Worm (Caenorhabditis elegans): ENCODE results near the gene col-9.

col-9 gene

DNA sequence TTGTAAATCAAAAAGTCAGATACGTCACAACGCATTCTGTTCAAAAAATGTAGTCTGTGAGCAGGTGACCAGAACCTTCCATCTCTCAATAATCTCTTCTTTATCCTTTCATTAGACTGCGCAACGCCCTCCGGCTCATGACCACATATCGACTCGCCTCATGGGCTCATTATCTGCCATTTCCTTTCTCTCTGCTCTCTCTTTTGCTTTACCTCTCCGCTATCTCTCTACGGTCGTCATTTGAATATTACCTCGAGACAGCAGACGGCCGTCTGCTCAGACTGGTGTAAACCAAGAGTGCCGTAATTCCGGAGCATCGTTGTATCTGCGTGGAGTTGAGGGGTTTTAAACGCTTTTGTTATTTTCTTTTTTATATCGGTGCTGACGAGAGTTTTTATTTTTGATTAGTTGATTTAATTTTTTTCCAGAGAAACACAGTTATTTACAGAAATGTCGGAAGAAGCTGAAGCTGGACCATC, 8.2 kb downstream of the col-9 start, which contains the start of gene bra-1 (continued):
- TF ChIP-seq nhr-71 (tag; optimal IDR thresholded peaks at IDR 0.05) (peak; percentile 83), ztf-4 (tag; optimal IDR thresholded peaks at IDR 0.05) (peak; percentile 29), mdl-1 (tag; optimal IDR thresholded peaks at IDR 0.05) (no peak), nhr-237 (tag; optimal IDR thresholded peaks at IDR 0.05) (no peak), skn-1 (tag; optimal IDR thresholded peaks at IDR 0.05) (peak; percentile 27), tlp-1 (tag; optimal IDR thresholded peaks at IDR 0.05) (no peak), ceh-63 (GFP tag; optimal IDR thresholded peaks at IDR 0.05) (no peak)

ce11 chrX:13600136-13600535, 10.3 kb downstream of the col-9 start, which contains the start of gene F54B11.7:
Gene F54B11.7, plus strand, starts transcription at chrX:13600436.
- TF ChIP-seq ceh-8 (GFP tag; optimal IDR thresholded peaks at IDR 0.05): no peak

DNA sequence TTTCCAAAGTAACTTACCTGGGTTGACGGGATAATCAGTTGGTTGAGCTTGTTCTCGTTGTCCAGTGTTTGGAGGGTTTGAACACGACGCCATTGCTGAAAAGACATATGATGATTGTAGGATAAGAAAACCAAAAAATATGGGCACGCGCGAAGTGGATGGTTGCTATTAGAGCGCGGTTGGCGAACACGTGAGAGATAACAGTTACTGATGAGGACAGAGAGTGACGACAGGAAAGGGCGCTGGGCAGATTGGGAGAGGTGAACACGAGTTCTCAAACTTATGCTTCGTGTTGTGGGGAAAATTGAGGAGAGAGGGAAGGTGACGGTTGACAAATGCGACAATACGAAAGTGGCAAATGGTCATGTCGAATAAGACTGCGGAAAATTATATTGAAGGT, 14.0 kb downstream of the col-9 start, which contains the start of gene F54B11.8:
TSS of gene F54B11.8 (minus strand) at position 101 of the 400 bp plus-strand sequence.
- TF ChIP-seq hlh-17 (GFP tag; optimal IDR thresholded peaks at IDR 0.05; ENCODE audit: borderline replicate concordance): no peak
- TF ChIP-seq nhr-11 (tag; optimal IDR thresholded peaks at IDR 0.05): no peak
- no peak for TF ChIP-seq zag-1 (tag; optimal IDR thresholded peaks at IDR 0.05)
- TF ChIP-seq efl-1 (optimal IDR thresholded peaks at IDR 0.05): no peak
- no peak for TF ChIP-seq efl-1 (GFP tag; optimal IDR thresholded peaks at IDR 0.05 in 1 of 2)
- no peak for TF ChIP-seq irx-1 (tag; optimal IDR thresholded peaks at IDR 0.05)

ce11 chrX:13604946-13605617, 15.2 kb downstream of the col-9 start, which contains the start of gene F54B11.9:
Gene F54B11.9, plus strand, starts transcription at chrX:13605567.
- no peak for TF ChIP-seq fos-1 (tag; optimal IDR thresholded peaks at IDR 0.05)
- TF ChIP-seq fkh-4 (tag; optimal IDR thresholded peaks at IDR 0.05; ENCODE audit: borderline replicate concordance): no peak
- peak; percentile 35 for TF ChIP-seq snu-23 (GFP tag; optimal IDR thresholded peaks at IDR 0.05)
- peak; percentile 60 for TF ChIP-seq lin-14 (GFP tag; optimal IDR thresholded peaks at IDR 0.05)
- no peak for TF ChIP-seq dpl-1 (GFP tag; optimal IDR thresholded peaks at IDR 0.05)
- peak; percentile 13 for TF ChIP-seq nhr-47 (tag; optimal IDR thresholded peaks at IDR 0.05)
- TF ChIP-seq irx-1 (tag; optimal IDR thresholded peaks at IDR 0.05): no peak
- TF ChIP-seq nhr-20 (tag; optimal IDR thresholded peaks at IDR 0.05): peak; percentile 18
- no peak for TF ChIP-seq ceh-82 (tag; optimal IDR thresholded peaks at IDR 0.05)
- TF ChIP-seq zip-4 (GFP tag; optimal IDR thresholded peaks at IDR 0.05): no peak
- TF ChIP-seq grh-1 (GFP tag; IDR thresholded peaks at IDR 0.05): no peak
- TF ChIP-seq pag-3 (tag; optimal IDR thresholded peaks at IDR 0.05; ENCODE audit: borderline replicate concordance, insufficient read depth): no peak
- no peak for TF ChIP-seq lir-3 (tag; optimal IDR thresholded peaks at IDR 0.05; ENCODE audit: poor library complexity)
- TF ChIP-seq nhr-19 (GFP tag; conservative IDR thresholded peaks at IDR 0.05): peak; percentile 57
- TF ChIP-seq ztf-11 (tag; optimal IDR thresholded peaks at IDR 0.05): no peak
- peak in 1 of 2 experiments; percentile 35 for TF ChIP-seq lsy-2 (tag; optimal IDR thresholded peaks at IDR 0.05)
- peak; percentile 26 for TF ChIP-seq C16A3.4 (tag; optimal IDR thresholded peaks at IDR 0.05)
- peak; percentile 59 for TF ChIP-seq nhr-71 (tag; optimal IDR thresholded peaks at IDR 0.05)
- peak; percentile 69 for TF ChIP-seq dsc-1 (tag; optimal IDR thresholded peaks at IDR 0.05)
- TF ChIP-seq efl-1 (optimal IDR thresholded peaks at IDR 0.05): peak in 1 of 2 experiments; percentile 4
- no peak for TF ChIP-seq efl-1 (GFP tag; optimal IDR thresholded peaks at IDR 0.05 in 1 of 2)
- no peak for TF ChIP-seq mef-2 (tag; optimal IDR thresholded peaks at IDR 0.05)
- TF ChIP-seq efl-3 (GFP tag; optimal IDR thresholded peaks at IDR 0.05): no peak
- no peak for TF ChIP-seq unc-86 (tag; optimal IDR thresholded peaks at IDR 0.05)
- TF ChIP-seq egl-13 (tag; optimal IDR thresholded peaks at IDR 0.05): no peak
- no peak for TF ChIP-seq F16B12.6 (tag; optimal IDR thresholded peaks at IDR 0.05)
- no peak for TF ChIP-seq jun-1 (tag; optimal IDR thresholded peaks at IDR 0.05)
- 0 out of 2 replicates have a peak, but pooled peaks have one; percentile 35 for TF ChIP-seq unc-98 (GFP tag; IDR thresholded peaks at IDR 0.05)
- TF ChIP-seq mdl-1 (tag; optimal IDR thresholded peaks at IDR 0.05): peak in 1 of 2 experiments; percentile 8
- TF ChIP-seq mep-1 (tag; optimal IDR thresholded peaks at IDR 0.05): peak; percentile 19
- no peak for TF ChIP-seq lin-13 (GFP tag; optimal IDR thresholded peaks at IDR 0.05)
- no peak for TF ChIP-seq egl-27 (tag; optimal IDR thresholded peaks at IDR 0.05)
- no peak for TF ChIP-seq xbp-1 (tag; optimal IDR thresholded peaks at IDR 0.05)
- TF ChIP-seq rnt-1 (tag; optimal IDR thresholded peaks at IDR 0.05): peak; percentile 82

Data from whole organism, L1 larva.